Worm (Caenorhabditis elegans): Measurements from ENCODE around the gene str-92.

- TF ChIP-seq flt-1 (GFP tag; IDR thresholded peaks at IDR 0.05) (no peak), sea-1 (GFP tag; conservative IDR thresholded peaks at IDR 0.05) (no peak), ama-1 (optimal IDR thresholded peaks at IDR 0.05) (no peak)
These were observed 30.6 kb upstream of the str-92 start, which contains the start of gene srh-31 for ce11 chrV:17707022-17707421.
